Worm (Caenorhabditis elegans): Measurements from ENCODE around the gene Y57G11C.36.

Y57G11C.36 gene

DNA sequence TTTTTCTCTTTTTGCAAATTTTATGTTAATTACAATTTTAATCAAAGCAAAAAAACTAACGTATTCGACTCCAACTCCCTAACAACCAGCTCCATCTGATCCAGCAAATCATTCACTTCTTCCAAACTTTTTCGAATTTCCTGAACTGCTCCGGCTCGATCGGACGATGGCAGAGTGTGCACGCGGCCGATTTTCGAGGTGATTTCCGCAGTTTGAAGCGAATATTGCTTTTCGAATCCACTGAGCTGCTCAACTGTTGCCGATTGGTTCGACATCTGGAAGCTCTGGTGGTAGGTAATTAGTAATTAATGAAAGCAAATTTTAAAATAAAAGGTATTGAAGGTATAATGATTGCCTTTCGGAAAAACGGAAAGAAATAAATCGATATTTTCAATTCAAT, 7.2 kb downstream of the Y57G11C.36 start, which contains the start of gene vti-1:
vti-1 (minus strand) TSS at position 284 of the 400 bp plus-strand sequence.
- TF ChIP-seq madf-6 (GFP tag; IDR thresholded peaks at IDR 0.05), result peak; percentile 6; the same call in 1 of the 2 replicates
- TF ChIP-seq Y53G8AR.9 (GFP tag; conservative IDR thresholded peaks at IDR 0.05), result no peak
- TF ChIP-seq snpc-1.1 (tag; optimal IDR thresholded peaks at IDR 0.05; ENCODE audit: insufficient read depth), result no peak
- no peak for TF ChIP-seq unc-62 (GFP tag; optimal IDR thresholded peaks at IDR 0.05)
- TF ChIP-seq dpl-1 (GFP tag; optimal IDR thresholded peaks at IDR 0.05), result no peak
- 0 out of 2 replicates have a peak, but pooled peaks have one; percentile 34 for TF ChIP-seq mcd-1 (GFP tag; IDR thresholded peaks at IDR 0.05)
- TF ChIP-seq mxl-1 (tag; optimal IDR thresholded peaks at IDR 0.05), result no peak
- 0 out of 2 replicates have a peak, but pooled peaks have one; percentile 14 for TF ChIP-seq D2030.7 (GFP tag; IDR thresholded peaks at IDR 0.05)
- peak; percentile 47; the same call in 1 of the 2 replicates for TF ChIP-seq ekl-4 (GFP tag; IDR thresholded peaks at IDR 0.05)
- no peak for TF ChIP-seq bed-1 (GFP tag; IDR thresholded peaks at IDR 0.05)
- TF ChIP-seq attf-6 (GFP tag; IDR thresholded peaks at IDR 0.05), result peak; percentile 87
- TF ChIP-seq aptf-2 (GFP tag; conservative IDR thresholded peaks at IDR 0.05), result no peak
- no peak for TF ChIP-seq snpc-4 (GFP tag; optimal IDR thresholded peaks at IDR 0.05)
- peak in 2 of 4 experiments; percentile 3 to 82 for TF ChIP-seq snpc-4 (tag; optimal IDR thresholded peaks at IDR 0.05)
- TF ChIP-seq tbp1 (GFP tag; optimal IDR thresholded peaks at IDR 0.05), result peak; percentile 18
- TF ChIP-seq him-1 (tag; optimal IDR thresholded peaks at IDR 0.05), result no peak

DNA sequence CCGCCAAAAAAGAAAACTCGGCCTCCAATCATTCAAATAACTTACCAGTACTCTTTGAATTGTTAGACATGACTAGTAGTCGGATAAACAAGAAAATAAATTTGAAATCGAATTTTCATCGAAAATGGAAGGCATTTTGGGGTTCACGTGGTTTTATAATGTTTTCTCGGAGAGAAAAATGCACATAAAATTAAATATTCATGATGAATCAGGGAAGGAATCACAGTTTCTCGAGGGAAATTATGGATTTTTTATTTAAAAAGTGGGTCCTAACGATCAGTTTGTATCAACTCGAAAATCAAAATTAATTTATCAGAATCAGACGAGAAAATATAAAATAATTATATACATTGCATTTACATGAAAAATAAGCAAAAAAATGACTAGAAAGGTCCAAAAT, 8.2 kb downstream of the Y57G11C.36 start, which contains the start of gene Y57G11C.5:
Y57G11C.5 (minus strand) TSS at position 101 of the 400 bp plus-strand sequence.
- TF ChIP-seq dpff-1 (tag; optimal IDR thresholded peaks at IDR 0.05) (no peak), sptf-2 (GFP tag; optimal IDR thresholded peaks at IDR 0.05) (no peak), mcd-1 (GFP tag; IDR thresholded peaks at IDR 0.05) (no peak), madf-3 (GFP tag; IDR thresholded peaks at IDR 0.05) (no peak), sdz-38 (tag; optimal IDR thresholded peaks at IDR 0.05) (no peak)

DNA sequence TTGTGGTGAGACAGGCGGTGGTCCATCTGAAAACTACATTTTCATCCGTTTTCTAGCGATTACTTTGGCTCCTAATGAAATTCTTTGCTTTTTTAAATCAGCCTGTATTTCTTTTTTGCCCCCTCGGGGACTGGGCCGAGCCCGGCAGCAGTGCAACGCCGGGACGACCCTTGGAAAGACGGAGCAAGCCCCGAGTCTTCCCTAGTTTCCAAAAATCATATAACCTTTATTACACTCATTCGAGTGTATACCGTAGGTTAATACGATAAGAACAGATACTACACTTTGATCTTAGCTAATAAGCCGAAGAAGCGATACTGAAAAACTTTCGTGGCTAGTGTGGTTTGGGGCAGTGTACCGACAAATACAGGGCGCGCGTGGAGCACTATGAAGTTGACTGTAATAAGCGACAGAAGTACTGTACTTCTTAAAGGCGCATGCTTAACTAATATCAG, 8.8 kb downstream of the Y57G11C.36 start:
- TF ChIP-seq lin-35 (GFP tag; optimal IDR thresholded peaks at IDR 0.05) (no peak), hsf-1 (GFP tag; IDR thresholded peaks at IDR 0.05) (peak; percentile 57), mes-4 (tag; optimal IDR thresholded peaks at IDR 0.05) (no peak), attf-3 (GFP tag; conservative IDR thresholded peaks at IDR 0.05) (peak; percentile 44), Y79H2A.3 (GFP tag; conservative IDR thresholded peaks at IDR 0.05) (0 out of 2 replicates have a peak, but pooled peaks have one; percentile 12), egl-44 (GFP tag; IDR thresholded peaks at IDR 0.05) (0 out of 2 replicates have a peak, but pooled peaks have one; percentile 26), F22D6.2 (tag; optimal IDR thresholded peaks at IDR 0.05) (no peak), zim-3 (tag; optimal IDR thresholded peaks at IDR 0.05) (no peak), B0261.1 (tag; optimal IDR thresholded peaks at IDR 0.05) (no peak), hmg-1.2 (GFP tag; IDR thresholded peaks at IDR 0.05) (peak; percentile 97), ekl-4 (GFP tag; IDR thresholded peaks at IDR 0.05) (peak; percentile 71), B0336.3 (GFP tag; IDR thresholded peaks at IDR 0.05) (peak; percentile 91), snpc-1.1 (tag; optimal IDR thresholded peaks at IDR 0.05; ENCODE audit: insufficient read depth) (peak; percentile 96), madf-10 (tag; optimal IDR thresholded peaks at IDR 0.05) (no peak), hlh-12 (tag; optimal IDR thresholded peaks at IDR 0.05) (no peak), ztf-28 (GFP tag; IDR thresholded peaks at IDR 0.05) (peak; percentile 72; the same call in 1 of the 2 replicates), F10E7.11 (tag; optimal IDR thresholded peaks at IDR 0.05) (no peak), sea-2 (GFP tag; IDR thresholded peaks at IDR 0.05) (0 out of 2 replicates have a peak, but pooled peaks have one; percentile 49), somi-1 (GFP tag; optimal IDR thresholded peaks at IDR 0.05) (no peak), ztf-3 (GFP tag; optimal IDR thresholded peaks at IDR 0.05) (no peak), rpc-1 (optimal IDR thresholded peaks at IDR 0.05) (no peak), rpc-1 (tag; optimal IDR thresholded peaks at IDR 0.05) (peak; percentile 7), gei-17 (GFP tag; optimal IDR thresholded peaks at IDR 0.05) (no peak), mxl-1 (tag; optimal IDR thresholded peaks at IDR 0.05) (no peak), T07F8.4 (tag; optimal IDR thresholded peaks at IDR 0.05) (no peak), snpc-1.3 (tag; optimal IDR thresholded peaks at IDR 0.05; ENCODE audit: insufficient read depth) (peak; percentile 95), snpc-3.4 (tag; optimal IDR thresholded peaks at IDR 0.05) (peak; percentile 95), ceh-100 (GFP tag; IDR thresholded peaks at IDR 0.05) (peak; percentile 70), Y53G8AR.9 (GFP tag; conservative IDR thresholded peaks at IDR 0.05) (peak; percentile 71)
